Worm (Caenorhabditis elegans) whole organism, L1 larva: ENCODE measurements around the gene pals-26.

ENCODE experiments used
- C34B4.2 ChIP-seq: sonication (generic microtip); optimal IDR thresholded peaks from 2 replicates; lab custom pipeline; 2017; ENCODE audit warnings: mild to moderate bottlenecking, missing genetic modification characterization, missing compliant biosample characterization
- F16B12.6 ChIP-seq: fragments of 150-350 bp; optimal IDR thresholded peaks from 2 replicates; lab custom pipeline; 2014; ENCODE audit warnings: missing biosample characterization, missing genetic modification characterization
- Y116A8C.19 ChIP-seq: sonication (generic microtip); optimal IDR thresholded peaks from 2 replicates; lab custom pipeline; 2016; ENCODE audit warnings: missing compliant biosample characterization, missing genetic modification characterization, borderline replicate concordance
- aha-1 ChIP-seq: fragments of 150-350 bp; optimal IDR thresholded peaks from 2 replicates; lab custom pipeline; 2014; ENCODE audit warnings: missing biosample characterization, missing genetic modification characterization
- blmp-1 ChIP-seq: fragments of 150-350 bp; optimal IDR thresholded peaks from 2 replicates; lab custom pipeline; 2014; ENCODE audit warnings: missing biosample characterization, missing genetic modification characterization
- ceh-8 ChIP-seq: fragments of 200-800 bp; sonication (Bioruptor generic); optimal IDR thresholded peaks from 2 replicates; lab custom pipeline; 2018; ENCODE audit warnings: mild to moderate bottlenecking, missing genetic modification characterization, moderate library complexity, missing compliant biosample characterization
- ceh-82 ChIP-seq, 3 experiments: fragments of 150-350 bp in 1 of 3; sonication (generic microtip) in 2 of 3; optimal IDR thresholded peaks; 2 replicates each; lab custom pipeline; 2014 to 2017; ENCODE audit warnings: missing biosample characterization in 3 of 3, missing genetic modification characterization in 3 of 3
- ceh-88 ChIP-seq: fragments of 200-800 bp; sonication (Bioruptor generic); IDR thresholded peaks from 2 replicates; pipeline ENCODE4 v1.3.6; 2022; ENCODE audit warnings: missing genetic modification characterization, missing compliant biosample characterization
- ces-1 ChIP-seq: fragments of 150-350 bp; optimal IDR thresholded peaks from 2 replicates; lab custom pipeline; 2014; ENCODE audit warnings: missing biosample characterization, missing genetic modification reagents, missing genetic modification characterization
- efl-1 ChIP-seq, 4 experiments: fragments of 150-350 bp; optimal IDR thresholded peaks in 3 of 4; peaks in 1 of 4; 1 replicate in 1 of 4; 2 replicates in 3 of 4; lab custom pipeline; 2014; ENCODE audit warnings: missing biosample characterization in 2 of 4, missing genetic modification characterization in 2 of 4, missing genetic modification reagents in 2 of 4
- efl-3 ChIP-seq: fragments of 200-800 bp; sonication (Bioruptor generic); optimal IDR thresholded peaks from 2 replicates; lab custom pipeline; 2018; ENCODE audit warnings: mild to moderate bottlenecking, missing genetic modification characterization, missing compliant biosample characterization
- egl-27 ChIP-seq, 2 experiments: fragments of 150-350 bp in 1 of 2; sonication (generic microtip); optimal IDR thresholded peaks; 3 replicates each; lab custom pipeline; 2017 to 2018; ENCODE audit warnings: missing biosample characterization in 2 of 2, missing genetic modification characterization in 2 of 2, missing genetic modification reagents in 2 of 2
- elt-2 ChIP-seq: sonication (generic microtip); optimal IDR thresholded peaks from 2 replicates; lab custom pipeline; 2016; ENCODE audit warnings: missing genetic modification characterization, mild to moderate bottlenecking, inconsistent platforms, missing compliant biosample characterization, missing genetic modification reagents
- elt-3 ChIP-seq, 6 experiments: fragments of 150-350 bp in 1 of 6; sonication (generic microtip); optimal IDR thresholded peaks; 2 replicates each; lab custom pipeline; 2017 to 2018; ENCODE audit warnings: missing biosample characterization in 6 of 6, missing genetic modification characterization in 6 of 6, inconsistent platforms in 1 of 6
- ets-5 ChIP-seq: fragments of 200-800 bp; sonication (Bioruptor generic); IDR thresholded peaks from 2 replicates; pipeline ENCODE4 v1.3.6; 2022; ENCODE audit warnings: missing genetic modification characterization, missing compliant biosample characterization
- fkh-4 ChIP-seq: sonication (generic microtip); optimal IDR thresholded peaks from 2 replicates; lab custom pipeline; 2016; ENCODE audit warnings: missing compliant biosample characterization, missing genetic modification characterization, borderline replicate concordance
- fkh-8 ChIP-seq: sonication (generic microtip); optimal IDR thresholded peaks from 2 replicates; lab custom pipeline; 2016; ENCODE audit warnings: mild to moderate bottlenecking, missing genetic modification characterization, missing compliant biosample characterization
- hlh-4 ChIP-seq: sonication (generic microtip); optimal IDR thresholded peaks from 2 replicates; lab custom pipeline; 2016; ENCODE audit warnings: mild to moderate bottlenecking, missing genetic modification characterization, missing compliant biosample characterization
- isw-1 ChIP-seq: fragments of 200-800 bp; sonication (Bioruptor generic); IDR thresholded peaks from 2 replicates; pipeline ENCODE4 v1.3.6; 2022; ENCODE audit warnings: missing genetic modification characterization, missing compliant biosample characterization
- jun-1 ChIP-seq: fragments of 150-350 bp; optimal IDR thresholded peaks from 2 replicates; lab custom pipeline; 2014; ENCODE audit warnings: missing biosample characterization, missing genetic modification reagents, missing genetic modification characterization
- lin-14 ChIP-seq: fragments of 200-800 bp; sonication (Bioruptor generic); optimal IDR thresholded peaks from 2 replicates; lab custom pipeline; 2018; ENCODE audit warnings: mild to moderate bottlenecking, missing genetic modification characterization, moderate library complexity, missing compliant biosample characterization
- lir-3 ChIP-seq: sonication (generic microtip); optimal IDR thresholded peaks from 2 replicates; lab custom pipeline; 2016; ENCODE audit warnings: mild to moderate bottlenecking, missing genetic modification characterization, moderate library complexity, missing compliant biosample characterization; ENCODE audit not compliant: poor library complexity
- lsy-2 ChIP-seq, 2 experiments: fragments of 150-350 bp; optimal IDR thresholded peaks; 2 replicates each; lab custom pipeline; 2014; ENCODE audit warnings: missing biosample characterization in 2 of 2, missing genetic modification characterization in 2 of 2
- mdl-1 ChIP-seq, 2 experiments: fragments of 150-350 bp; optimal IDR thresholded peaks; 2 replicates each; lab custom pipeline; 2014 to 2017; ENCODE audit warnings: missing biosample characterization in 2 of 2, missing genetic modification characterization in 2 of 2, inconsistent platforms in 1 of 2
- mep-1 ChIP-seq: fragments of 150-350 bp; optimal IDR thresholded peaks from 2 replicates; lab custom pipeline; 2014; ENCODE audit warnings: missing biosample characterization, missing genetic modification characterization
- nhr-11 ChIP-seq: fragments of 150-350 bp; optimal IDR thresholded peaks from 2 replicates; lab custom pipeline; 2014; ENCODE audit warnings: missing biosample characterization, missing genetic modification characterization
- nhr-12 ChIP-seq: sonication (generic microtip); optimal IDR thresholded peaks from 2 replicates; lab custom pipeline; 2017; ENCODE audit warnings: missing biosample characterization, missing genetic modification characterization
- nhr-19 ChIP-seq: fragments of 200-800 bp; sonication (Bioruptor generic); conservative IDR thresholded peaks from 2 replicates; pipeline ENCODE4 v1.3.6; 2022; ENCODE audit warnings: missing genetic modification characterization, missing compliant biosample characterization
- nhr-20 ChIP-seq: sonication (generic microtip); optimal IDR thresholded peaks from 2 replicates; lab custom pipeline; 2016; ENCODE audit warnings: mild to moderate bottlenecking, missing genetic modification characterization, missing compliant biosample characterization
- nhr-237 ChIP-seq: fragments of 150-350 bp; optimal IDR thresholded peaks from 2 replicates; lab custom pipeline; 2014; ENCODE audit warnings: missing biosample characterization, missing genetic modification characterization
- nhr-28 ChIP-seq: fragments of 150-350 bp; optimal IDR thresholded peaks from 2 replicates; lab custom pipeline; 2014; ENCODE audit warnings: missing biosample characterization, missing genetic modification characterization
- nhr-47 ChIP-seq: sonication (generic microtip); optimal IDR thresholded peaks from 2 replicates; lab custom pipeline; 2016; ENCODE audit warnings: mild to moderate bottlenecking, missing genetic modification characterization, moderate library complexity, missing compliant biosample characterization
- nhr-76 ChIP-seq: sonication (generic microtip); optimal IDR thresholded peaks from 2 replicates; lab custom pipeline; 2017; ENCODE audit warnings: missing biosample characterization, missing genetic modification characterization
- nhr-84 ChIP-seq: sonication (generic microtip); optimal IDR thresholded peaks from 2 replicates; lab custom pipeline; 2017; ENCODE audit warnings: missing biosample characterization, missing genetic modification characterization
- nhr-90 ChIP-seq: sonication (generic microtip); optimal IDR thresholded peaks from 2 replicates; lab custom pipeline; 2016; ENCODE audit warnings: mild to moderate bottlenecking, missing genetic modification characterization, missing compliant biosample characterization; ENCODE audit not compliant: poor library complexity
- pag-3 ChIP-seq: sonication (generic microtip); optimal IDR thresholded peaks from 2 replicates; lab custom pipeline; 2017; ENCODE audit warnings: missing genetic modification characterization, mild to moderate bottlenecking, missing compliant biosample characterization, antibody characterized with exemption, borderline replicate concordance; ENCODE audit not compliant: insufficient read depth
- pqm-1 ChIP-seq: sonication (generic microtip); optimal IDR thresholded peaks from 3 replicates; lab custom pipeline; 2017; ENCODE audit warnings: missing biosample characterization, missing genetic modification characterization
- rnt-1 ChIP-seq: sonication (generic microtip); optimal IDR thresholded peaks from 2 replicates; lab custom pipeline; 2016; ENCODE audit warnings: mild to moderate bottlenecking, missing genetic modification characterization, moderate library complexity, missing compliant biosample characterization
- snu-23 ChIP-seq: sonication (generic microtip); optimal IDR thresholded peaks from 2 replicates; lab custom pipeline; 2016; ENCODE audit warnings: missing genetic modification characterization, missing compliant biosample characterization
- tlp-1 ChIP-seq: fragments of 150-350 bp; optimal IDR thresholded peaks from 2 replicates; lab custom pipeline; 2014; ENCODE audit warnings: missing biosample characterization, missing genetic modification characterization
- unc-30 ChIP-seq: sonication (generic microtip); optimal IDR thresholded peaks from 2 replicates; lab custom pipeline; 2017; ENCODE audit warnings: missing biosample characterization, missing genetic modification characterization
- unc-62 ChIP-seq: fragments of 150-350 bp; optimal IDR thresholded peaks from 2 replicates; lab custom pipeline; 2014; ENCODE audit warnings: missing biosample characterization, missing genetic modification reagents, missing genetic modification characterization
- unc-86 ChIP-seq: sonication (generic microtip); optimal IDR thresholded peaks from 2 replicates; lab custom pipeline; 2016; ENCODE audit warnings: missing genetic modification characterization, missing compliant biosample characterization
- unc-98 ChIP-seq: fragments of 200-800 bp; sonication (Bioruptor generic); IDR thresholded peaks from 2 replicates; pipeline ENCODE4 v1.3.6; 2022; ENCODE audit warnings: missing genetic modification characterization, missing compliant biosample characterization
- vab-15 ChIP-seq: sonication (generic microtip); optimal IDR thresholded peaks from 2 replicates; lab custom pipeline; 2017; ENCODE audit warnings: missing genotype, mild to moderate bottlenecking, missing genetic modification characterization, missing compliant biosample characterization
- xbp-1 ChIP-seq: sonication (generic microtip); optimal IDR thresholded peaks from 2 replicates; lab custom pipeline; 2016; ENCODE audit warnings: missing genetic modification characterization, missing compliant biosample characterization
- zag-1 ChIP-seq: fragments of 150-350 bp; optimal IDR thresholded peaks from 2 replicates; lab custom pipeline; 2014; ENCODE audit warnings: missing biosample characterization, missing genetic modification characterization

Gene pals-26

ce11 chrIII:4408251-4408650 is 33.3 kb downstream of the pals-26 start, which contains the start of gene gpch-1:
Gene gpch-1, plus strand, starts transcription at chrIII:4408551.
- no peak for TF ChIP-seq fkh-4 (tag; lab: Kevin White, UChicago)
- no peak for TF ChIP-seq lir-3 (tag; lab: Kevin White, UChicago)
- no peak for TF ChIP-seq snu-23
- TF ChIP-seq, all 84 proteins: peak for 0

DNA sequence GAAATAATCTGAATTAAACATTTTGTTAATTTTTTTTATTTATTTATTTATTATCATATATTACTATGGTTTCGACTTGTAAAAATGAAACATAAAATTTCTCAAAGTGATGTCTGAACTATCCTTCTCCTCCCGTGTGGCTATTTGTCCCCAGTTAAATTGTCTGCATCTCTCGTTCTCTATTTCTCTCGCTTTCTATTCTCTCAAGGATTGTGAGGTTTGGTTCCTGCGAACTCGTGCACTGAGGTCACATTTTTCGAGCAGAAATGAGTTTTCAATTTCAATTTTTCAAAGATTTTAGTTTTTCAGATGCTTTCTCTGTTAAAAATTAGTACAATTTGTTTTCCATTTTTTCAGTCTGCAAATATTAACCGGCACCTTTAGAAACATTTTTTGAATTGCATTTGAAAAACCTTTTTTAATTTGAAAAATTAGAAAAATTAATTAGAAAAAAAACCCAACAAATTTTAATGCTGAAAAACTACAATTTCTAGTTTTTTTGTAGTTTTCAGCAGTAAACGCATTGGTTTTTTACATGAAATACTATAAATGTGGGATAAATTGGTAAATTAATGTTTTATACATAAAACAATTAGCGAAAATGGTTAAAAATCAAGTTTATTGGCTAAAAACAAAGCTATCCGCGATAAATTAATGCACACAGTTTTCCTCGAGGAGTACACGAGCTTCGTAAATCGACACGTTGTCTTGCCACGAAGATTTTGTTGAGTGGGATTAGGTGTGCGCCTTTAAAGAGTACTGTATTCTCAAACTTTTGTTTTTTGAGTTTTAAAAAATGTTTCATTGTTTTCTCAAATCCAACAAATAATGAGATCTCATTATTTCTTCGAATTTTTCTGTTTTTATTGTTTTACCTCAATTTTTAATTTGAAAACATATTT is 37.4 kb downstream of the pals-26 start:
- TF ChIP-seq elt-2: peak; percentile 20
- TF ChIP-seq unc-98 (GFP tag; lab: Robert Waterston, UW): no peak
- no peak for TF ChIP-seq nhr-12
- no peak for TF ChIP-seq nhr-76 (tag; lab: Kevin White, UChicago)
- no peak for TF ChIP-seq ceh-8 (GFP tag; lab: Kevin White, UChicago)
- TF ChIP-seq nhr-84 (tag; lab: Kevin White, UChicago): no peak
- TF ChIP-seq nhr-19 (GFP tag; lab: Robert Waterston, UW): peak; percentile 48
- no peak for TF ChIP-seq aha-1 (tag; lab: Kevin White, UChicago)
- TF ChIP-seq pag-3 (tag; lab: Kevin White, UChicago): no peak
- TF ChIP-seq hlh-4: no peak
- TF ChIP-seq tlp-1: no peak
- TF ChIP-seq nhr-28 (tag; lab: Kevin White, UChicago): no peak
- no peak for TF ChIP-seq efl-3 (GFP tag; lab: Kevin White, UChicago)
- TF ChIP-seq unc-30 (tag; lab: Kevin White, UChicago): no peak
- TF ChIP-seq fkh-4 (tag; lab: Kevin White, UChicago): no peak
- peak; percentile 88 for TF ChIP-seq lin-14 (GFP tag; lab: Kevin White, UChicago)
- TF ChIP-seq ets-5 (GFP tag; lab: Robert Waterston, UW): no peak
- no peak for TF ChIP-seq fkh-8 (tag; lab: Kevin White, UChicago)
- TF ChIP-seq jun-1: no peak
- peak; percentile 29 for TF ChIP-seq xbp-1
- TF ChIP-seq unc-62: no peak
- no peak for TF ChIP-seq unc-86 (tag; lab: Kevin White, UChicago)
- peak; percentile 26 to 33 for TF ChIP-seq efl-1 (optimal IDR thresholded peaks at IDR 0.05; lab: Kevin White, UChicago)
- TF ChIP-seq efl-1 (GFP tag; optimal IDR thresholded peaks at IDR 0.05 in 1 of 2; lab: Kevin White, UChicago): peak in 1 of 2 experiments; percentile 28
- peak; percentile 19 for TF ChIP-seq F16B12.6 (tag; lab: Kevin White, UChicago)
- no peak for TF ChIP-seq nhr-237 (tag; lab: Kevin White, UChicago)
- TF ChIP-seq egl-27 (tag; optimal IDR thresholded peaks at IDR 0.05; lab: Kevin White, UChicago): peak in 1 of 2 experiments; percentile 36
- no peak for TF ChIP-seq pqm-1 (tag; lab: Kevin White, UChicago)
- no peak for TF ChIP-seq zag-1 (tag; lab: Kevin White, UChicago)
- peak; percentile 83 for TF ChIP-seq nhr-20 (tag; lab: Kevin White, UChicago)
- peak; percentile 60 for TF ChIP-seq nhr-47 (tag; lab: Kevin White, UChicago)
- TF ChIP-seq nhr-90 (tag; lab: Kevin White, UChicago): peak; percentile 39
- TF ChIP-seq ceh-88 (GFP tag; lab: Robert Waterston, UW): no peak
- peak; percentile 19 for TF ChIP-seq blmp-1 (tag; lab: Kevin White, UChicago)
- TF ChIP-seq lir-3 (tag; lab: Kevin White, UChicago): peak; percentile 5
- TF ChIP-seq elt-3 (tag; optimal IDR thresholded peaks at IDR 0.05; lab: Kevin White, UChicago): no peak
- TF ChIP-seq C34B4.2 (tag; lab: Kevin White, UChicago): no peak
- no peak for TF ChIP-seq Y116A8C.19 (tag; lab: Kevin White, UChicago)
- TF ChIP-seq isw-1 (GFP tag; lab: Robert Waterston, UW): no peak
- TF ChIP-seq ceh-82 (tag; optimal IDR thresholded peaks at IDR 0.05; lab: Kevin White, UChicago): peak; percentile 2 to 35 (median 28)
- TF ChIP-seq rnt-1 (tag; lab: Kevin White, UChicago): peak; percentile 48
- TF ChIP-seq nhr-11 (tag; lab: Kevin White, UChicago): no peak
- TF ChIP-seq vab-15 (tag; lab: Kevin White, UChicago): no peak
- no peak for TF ChIP-seq mep-1 (tag; lab: Kevin White, UChicago)
- peak; percentile 27 to 52 for TF ChIP-seq lsy-2 (tag; optimal IDR thresholded peaks at IDR 0.05; lab: Kevin White, UChicago)
- no peak for TF ChIP-seq ces-1
- peak in 1 of 2 experiments; percentile 43 for TF ChIP-seq mdl-1 (tag; optimal IDR thresholded peaks at IDR 0.05; lab: Kevin White, UChicago)
